Worm (Caenorhabditis elegans): ENCODE results near the gene irg-6.

irg-6 gene

DNA sequence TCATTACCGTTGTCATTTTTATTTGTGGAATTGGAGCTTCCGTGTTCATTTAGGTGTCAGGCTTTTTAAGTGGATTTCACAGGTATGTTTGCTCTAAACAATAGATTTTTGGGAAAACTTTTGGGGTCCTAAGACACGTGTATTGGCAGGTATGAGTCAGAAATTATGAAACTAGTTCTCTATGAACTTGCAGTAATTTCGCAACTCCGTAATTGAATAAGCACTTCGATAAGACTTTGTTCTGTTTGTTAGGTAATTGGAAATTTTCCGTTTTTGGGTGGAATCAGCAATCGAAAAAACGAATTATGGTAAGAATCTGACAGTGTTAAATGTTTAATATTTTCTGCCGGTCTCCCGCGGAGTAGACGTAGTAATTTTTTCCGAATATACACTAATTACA is 17.6 kb downstream of the irg-6 start:
- peak in 1 of 2 experiments; percentile 74 for TF ChIP-seq unc-62 (GFP tag; optimal IDR thresholded peaks at IDR 0.05 in 1 of 2)
- no peak for TF ChIP-seq unc-62 (tag; optimal IDR thresholded peaks at IDR 0.05)
- TF ChIP-seq lim-7 (GFP tag; IDR thresholded peaks at IDR 0.05): no peak
- TF ChIP-seq daf-16 (GFP tag; optimal IDR thresholded peaks at IDR 0.05): no peak
- peak; percentile 17 for TF ChIP-seq daf-16 (tag; optimal IDR thresholded peaks at IDR 0.05)
- no peak for TF ChIP-seq unc-130 (GFP tag; optimal IDR thresholded peaks at IDR 0.05)

DNA sequence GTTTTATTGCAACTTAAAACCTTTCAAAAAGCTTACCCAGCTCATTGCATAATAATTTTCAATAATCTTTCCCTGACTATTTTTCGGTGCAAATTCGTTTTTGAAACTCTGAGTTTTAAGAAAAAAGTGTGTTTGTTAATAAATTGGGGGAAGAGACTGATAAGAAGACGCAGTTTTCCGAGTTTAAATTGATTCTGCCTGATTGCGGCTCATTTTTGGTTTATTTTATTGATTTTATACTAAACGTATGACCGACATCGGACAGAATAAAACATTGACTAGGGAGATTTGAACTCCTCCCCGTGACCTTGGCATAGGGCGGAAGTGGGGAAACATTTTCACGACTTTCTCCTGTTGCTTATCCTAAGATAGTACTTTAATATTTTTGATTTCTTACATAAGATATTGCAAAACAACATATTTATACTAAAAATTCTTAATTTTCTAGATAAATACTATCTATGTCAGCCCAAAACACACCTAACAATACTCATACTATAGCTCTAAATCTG is 18.3 kb downstream of the irg-6 start, which contains the start of gene K08D8.7:
TSS of gene K08D8.7 (plus strand) at position 462 of the 512 bp plus-strand sequence.
- TF ChIP-seq fos-1 (tag; optimal IDR thresholded peaks at IDR 0.05) (no peak), hif-1 (tag; optimal IDR thresholded peaks at IDR 0.05) (no peak), nhr-28 (tag; optimal IDR thresholded peaks at IDR 0.05) (peak; percentile 41), daf-16 (GFP tag; optimal IDR thresholded peaks at IDR 0.05) (no peak), daf-16 (tag; optimal IDR thresholded peaks at IDR 0.05) (peak; percentile 24), ceh-28 (tag; optimal IDR thresholded peaks at IDR 0.05) (no peak), snpc-4 (tag; optimal IDR thresholded peaks at IDR 0.05) (no peak), ceh-20 (GFP tag; IDR thresholded peaks at IDR 0.05) (no peak), zfp-3 (GFP tag; conservative IDR thresholded peaks at IDR 0.05) (no peak), tra-1 (GFP tag; IDR thresholded peaks at IDR 0.05) (no peak), dmd-6 (GFP tag; IDR thresholded peaks at IDR 0.05) (peak; percentile 33; the same call in 1 of the 2 replicates), fkh-10 (GFP tag; optimal IDR thresholded peaks at IDR 0.05) (no peak), snpc-1.2 (GFP tag; IDR thresholded peaks at IDR 0.05) (no peak), pqm-1 (tag; optimal IDR thresholded peaks at IDR 0.05) (peak; percentile 40), ztf-7 (tag; optimal IDR thresholded peaks at IDR 0.05) (no peak), dve-1 (tag; optimal IDR thresholded peaks at IDR 0.05; ENCODE audit: insufficient read depth) (peak; percentile 23)

ce11 chrIV:12894996-12895395 is 19.8 kb downstream of the irg-6 start, which contains the start of gene K08D8.11:
Gene K08D8.11, plus strand, starts transcription at chrIV:12895296.
- TF ChIP-seq jun-1 (tag; optimal IDR thresholded peaks at IDR 0.05) (no peak), nhr-77 (tag; optimal IDR thresholded peaks at IDR 0.05) (no peak), unc-62 (GFP tag; optimal IDR thresholded peaks at IDR 0.05 in 1 of 2) (no peak), unc-62 (tag; optimal IDR thresholded peaks at IDR 0.05) (no peak), ctbp-1 (GFP tag; IDR thresholded peaks at IDR 0.05) (no peak), F44E2.7 (GFP tag; IDR thresholded peaks at IDR 0.05) (no peak), unc-39 (tag; optimal IDR thresholded peaks at IDR 0.05) (no peak), nhr-11 (tag; optimal IDR thresholded peaks at IDR 0.05) (no peak), nhr-28 (tag; optimal IDR thresholded peaks at IDR 0.05) (no peak), set-16 (GFP tag; IDR thresholded peaks at IDR 0.05) (no peak), snpc-1.2 (GFP tag; IDR thresholded peaks at IDR 0.05) (no peak), F10B5.3 (tag; optimal IDR thresholded peaks at IDR 0.05) (no peak), ztf-7 (tag; optimal IDR thresholded peaks at IDR 0.05) (no peak)

DNA sequence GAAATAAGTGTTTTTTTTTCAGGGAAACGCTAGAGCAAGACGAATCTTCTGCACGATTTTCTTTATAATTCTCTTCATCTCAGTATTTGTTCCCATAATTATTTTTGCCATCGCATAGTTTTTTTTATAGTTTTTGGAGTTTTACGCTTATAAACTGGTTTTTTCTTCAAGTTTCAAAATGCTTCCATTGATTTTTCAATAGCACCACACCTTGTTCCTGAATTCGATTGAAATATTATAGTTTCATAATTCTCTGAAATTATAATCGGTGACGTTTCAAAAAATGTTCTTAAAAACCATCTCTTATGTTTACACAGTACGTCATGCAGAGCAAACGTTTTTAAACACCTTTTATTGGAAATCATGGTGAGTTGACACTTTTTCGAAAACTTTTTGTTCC is 21.6 kb downstream of the irg-6 start, which contains the start of gene K08D8.12:
TSS of gene K08D8.12 (plus strand) at position 301 of the 400 bp plus-strand sequence.
- TF ChIP-seq dmd-6 (GFP tag; IDR thresholded peaks at IDR 0.05): peak; percentile 20; the same call in 1 of the 2 replicates
- TF ChIP-seq egl-27 (tag; optimal IDR thresholded peaks at IDR 0.05): no peak
- no peak for TF ChIP-seq daf-16 (GFP tag; optimal IDR thresholded peaks at IDR 0.05)
- TF ChIP-seq daf-16 (tag; optimal IDR thresholded peaks at IDR 0.05): peak; percentile 32

ce11 chrIV:12892194-12892593 is 22.6 kb downstream of the irg-6 start, which contains the start of gene K08D8.1:
Gene K08D8.1, plus strand, starts transcription at chrIV:12892494.
- no peak for TF ChIP-seq pqm-1 (tag; optimal IDR thresholded peaks at IDR 0.05)
- no peak for TF ChIP-seq fkh-10 (GFP tag; optimal IDR thresholded peaks at IDR 0.05)
- no peak for TF ChIP-seq zip-11 (GFP tag; IDR thresholded peaks at IDR 0.05)
- TF ChIP-seq cey-2 (tag; optimal IDR thresholded peaks at IDR 0.05; ENCODE audit: borderline replicate concordance, insufficient read depth): no peak
- no peak for TF ChIP-seq sdz-12 (GFP tag; optimal IDR thresholded peaks at IDR 0.05)
- no peak for TF ChIP-seq snpc-4 (tag; optimal IDR thresholded peaks at IDR 0.05)
- no peak for TF ChIP-seq lin-29 (GFP tag; IDR thresholded peaks at IDR 0.05)
- TF ChIP-seq mep-1 (tag; optimal IDR thresholded peaks at IDR 0.05): no peak
- TF ChIP-seq F37D6.2 (tag; optimal IDR thresholded peaks at IDR 0.05): no peak
- TF ChIP-seq set-16 (GFP tag; IDR thresholded peaks at IDR 0.05): no peak
- TF ChIP-seq mxl-3 (GFP tag; optimal IDR thresholded peaks at IDR 0.05): no peak
- no peak for TF ChIP-seq tra-1 (GFP tag; IDR thresholded peaks at IDR 0.05)
- TF ChIP-seq ceh-32 (tag; optimal IDR thresholded peaks at IDR 0.05; ENCODE audit: poor library complexity): no peak
- no peak for TF ChIP-seq dpl-1 (GFP tag; optimal IDR thresholded peaks at IDR 0.05)
- TF ChIP-seq F44E2.7 (GFP tag; IDR thresholded peaks at IDR 0.05): no peak
- no peak for TF ChIP-seq skn-1 (tag; optimal IDR thresholded peaks at IDR 0.05)

Data from whole organism, L4 larva.